Fruit fly (Drosophila melanogaster): Measurements from ENCODE around the gene Drsl6.

Drsl6 gene

DNA sequence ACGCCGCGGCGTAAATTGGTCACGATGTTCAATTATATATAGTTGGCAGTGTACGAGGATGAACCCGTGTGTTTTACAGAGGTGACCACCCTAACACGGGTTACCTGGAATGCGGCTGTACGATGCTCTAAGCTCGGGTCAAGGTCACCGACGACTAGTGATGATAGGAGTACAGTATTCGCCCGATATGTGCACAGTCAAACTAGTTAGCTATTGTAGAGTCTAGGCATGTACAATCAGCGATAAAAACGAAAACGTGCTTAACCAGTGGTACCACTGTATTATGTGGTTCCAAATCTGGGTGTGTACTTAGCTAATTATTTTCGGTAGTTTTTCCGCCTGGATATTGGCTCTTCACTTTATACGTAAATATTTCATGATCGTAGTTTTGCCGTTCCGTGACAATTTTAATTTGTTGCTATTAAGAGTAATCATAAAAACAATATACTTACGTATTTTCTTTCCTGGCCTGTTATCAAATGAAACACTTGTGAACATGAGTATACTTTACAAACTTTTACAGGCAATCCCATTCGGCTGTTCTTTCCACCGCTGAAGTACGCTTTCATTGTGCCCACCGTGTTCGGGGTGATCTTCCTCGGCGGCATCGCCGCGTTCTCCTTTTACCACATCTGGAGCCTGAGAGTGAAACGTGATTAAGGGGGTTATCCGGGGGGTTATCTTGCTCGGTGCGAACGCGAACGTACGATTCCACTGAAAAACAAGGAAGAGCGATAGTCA lies 16.1 kb downstream of the Drsl6 start (continued):
- TF ChIP-seq Gsc (GFP tag; IDR thresholded peaks at IDR 0.05) (no peak), Lim3 (GFP tag; IDR thresholded peaks at IDR 0.05) (no peak), kah (GFP tag; optimal IDR thresholded peaks at IDR 0.05) (no peak), CG11247 (GFP tag; IDR thresholded peaks at IDR 0.05) (peak; percentile 5; the same call in 1 of the 2 replicates), CG3163 (GFP tag; optimal IDR thresholded peaks at IDR 0.05) (no peak), CG18262 (tag; optimal IDR thresholded peaks at IDR 0.05) (no peak), eve (GFP tag; optimal IDR thresholded peaks at IDR 0.05) (no peak), wor (GFP tag; IDR thresholded peaks at IDR 0.05) (no peak), dati (GFP tag; IDR thresholded peaks at IDR 0.05) (no peak), Optix (GFP tag; IDR thresholded peaks at IDR 0.05) (no peak), CG9876 (GFP tag; optimal IDR thresholded peaks at IDR 0.05) (no peak), bab2 (GFP tag; optimal IDR thresholded peaks at IDR 0.05) (no peak), sug (tag; optimal IDR thresholded peaks at IDR 0.05) (peak; percentile 55), pb (GFP tag; optimal IDR thresholded peaks at IDR 0.05) (no peak), CG10565 (GFP tag; optimal IDR thresholded peaks at IDR 0.05) (no peak), trem (tag; optimal IDR thresholded peaks at IDR 0.05) (no peak), ab (GFP tag; optimal IDR thresholded peaks at IDR 0.05) (no peak), odd (GFP tag; optimal IDR thresholded peaks at IDR 0.05) (no peak), Fer3 (tag; optimal IDR thresholded peaks at IDR 0.05) (peak; percentile 17), abd-A (tag; optimal IDR thresholded peaks at IDR 0.05) (no peak), B-H1 (GFP tag; IDR thresholded peaks at IDR 0.05) (no peak), CG10543 (GFP tag; optimal IDR thresholded peaks at IDR 0.05) (peak; percentile 35), CG12155 (GFP tag; optimal IDR thresholded peaks at IDR 0.05) (no peak), pum (GFP tag; optimal IDR thresholded peaks at IDR 0.05) (no peak), Fer1 (GFP tag; optimal IDR thresholded peaks at IDR 0.05) (peak; percentile 46), hkb (optimal IDR thresholded peaks at IDR 0.05) (no peak), hkb (GFP tag; IDR thresholded peaks at IDR 0.05) (0 out of 2 replicates have a peak, but pooled peaks have one; percentile 49), CG7556 (GFP tag; optimal IDR thresholded peaks at IDR 0.05) (no peak), pzg (GFP tag; optimal IDR thresholded peaks at IDR 0.05) (no peak), Adf1 (GFP tag; IDR thresholded peaks at IDR 0.05) (0 out of 2 replicates have a peak, but pooled peaks have one; percentile 10), Vsx1 (GFP tag; optimal IDR thresholded peaks at IDR 0.05) (no peak), Blimp-1 (GFP tag; optimal IDR thresholded peaks at IDR 0.05) (no peak), Xbp1 (GFP tag; optimal IDR thresholded peaks at IDR 0.05) (peak; percentile 43), tna (GFP tag; IDR thresholded peaks at IDR 0.05; ENCODE audit: partially characterized antibody) (no peak), ash1 (GFP tag; optimal IDR thresholded peaks at IDR 0.05) (no peak), CG31441 (GFP tag; IDR thresholded peaks at IDR 0.05) (no peak), Ptx1 (GFP tag; IDR thresholded peaks at IDR 0.05) (peak; percentile 38; the same call in 1 of the 2 replicates), pfk (GFP tag; optimal IDR thresholded peaks at IDR 0.05) (no peak), CG34224 (GFP tag; IDR thresholded peaks at IDR 0.05; ENCODE audit: partially characterized antibody) (no peak), HLH3B (GFP tag; IDR thresholded peaks at IDR 0.05) (no peak), CG8089 (GFP tag; optimal IDR thresholded peaks at IDR 0.05) (no peak), CG31388 (GFP tag; optimal IDR thresholded peaks at IDR 0.05) (no peak), Nf-YC (tag; optimal IDR thresholded peaks at IDR 0.05) (no peak), CG32767 (GFP tag; IDR thresholded peaks at IDR 0.05) (no peak), CG14441 (GFP tag; IDR thresholded peaks at IDR 0.05) (peak; percentile 43; the same call in 1 of the 2 replicates), Awh (GFP tag; IDR thresholded peaks at IDR 0.05) (no peak), PHDP (tag; optimal IDR thresholded peaks at IDR 0.05) (peak; percentile 26), exex (tag; optimal IDR thresholded peaks at IDR 0.05) (no peak), ro (GFP tag; IDR thresholded peaks at IDR 0.05) (no peak), nerfin-2 (GFP tag; IDR thresholded peaks at IDR 0.05; ENCODE audit: partially characterized antibody) (no peak), ara (GFP tag; IDR thresholded peaks at IDR 0.05) (peak; percentile 26; the same call in 1 of the 2 replicates)

Data from whole organism, embryonic.